Fruit fly (Drosophila melanogaster) whole organism, embryonic: ENCODE measurements around the gene CatB.

Experiments
- CG10543 ChIP-seq: fragments of 200-800 bp; sonication (Bioruptor generic); optimal IDR thresholded peaks from 3 replicates; lab custom pipeline; 2017; ENCODE audit warnings: missing biosample characterization, mild to moderate bottlenecking, missing genetic modification characterization, moderate library complexity
- CG12071 ChIP-seq: fragments of 200-800 bp; sonication (Bioruptor generic); optimal IDR thresholded peaks from 3 replicates; lab custom pipeline; 2018; ENCODE audit warnings: missing biosample characterization, mild to moderate bottlenecking, missing genetic modification characterization
- CG1233 ChIP-seq: fragments of 200-800 bp; sonication (Bioruptor generic); optimal IDR thresholded peaks from 4 replicates; lab custom pipeline; 2018; ENCODE audit warnings: missing biosample characterization, mild to moderate bottlenecking, missing genetic modification characterization
- CG13287 ChIP-seq: fragments of 200-800 bp; sonication (Bioruptor generic); IDR thresholded peaks from 2 replicates; pipeline ENCODE4 v1.3.6; 2022; ENCODE audit warnings: missing biosample characterization, missing genetic modification characterization; ENCODE audit not compliant: partially characterized antibody
- CG13296 ChIP-seq: fragments of 200-800 bp; sonication (Bioruptor generic); optimal IDR thresholded peaks from 3 replicates; lab custom pipeline; 2018; ENCODE audit warnings: missing biosample characterization, mild to moderate bottlenecking, missing genetic modification characterization
- CG17186 ChIP-seq: fragments of 200-800 bp; sonication (Bioruptor generic); optimal IDR thresholded peaks from 3 replicates; lab custom pipeline; 2017; ENCODE audit warnings: missing biosample characterization, missing genetic modification reagents, missing genetic modification characterization
- CG17568 ChIP-seq: fragments of 200-800 bp; sonication (Bioruptor generic); optimal IDR thresholded peaks from 2 replicates; lab custom pipeline; 2018; ENCODE audit warnings: missing biosample characterization, mild to moderate bottlenecking, missing genetic modification characterization, moderate library complexity
- CG17829 ChIP-seq: fragments of 200-800 bp; optimal IDR thresholded peaks from 2 replicates; lab custom pipeline; 2019; ENCODE audit warnings: missing biosample characterization, mild to moderate bottlenecking, missing genetic modification characterization, moderate library complexity
- CG17912 ChIP-seq: fragments of 200-800 bp; sonication (Bioruptor generic); optimal IDR thresholded peaks from 2 replicates; lab custom pipeline; 2018; ENCODE audit warnings: missing biosample characterization, mild to moderate bottlenecking, missing genetic modification characterization
- CG31388 ChIP-seq: fragments of 200-800 bp; sonication (Bioruptor generic); optimal IDR thresholded peaks from 2 replicates; lab custom pipeline; 2016; ENCODE audit warnings: missing biosample characterization, missing genetic modification characterization
- CG31441 ChIP-seq: fragments of 200-800 bp; sonication (Bioruptor generic); IDR thresholded peaks from 2 replicates; pipeline ENCODE4 v1.3.6; 2022; ENCODE audit warnings: missing biosample characterization, missing genetic modification characterization
- CG34422 ChIP-seq: fragments of 200-800 bp; sonication (Bioruptor generic); IDR thresholded peaks from 3 replicates; pipeline ENCODE4 v1.3.6; 2022; ENCODE audit warnings: missing biosample characterization, missing genetic modification characterization
- CG6689 ChIP-seq: fragments of 200-800 bp; sonication (Bioruptor generic); IDR thresholded peaks from 2 replicates; pipeline ENCODE4 v1.3.6; 2022; ENCODE audit warnings: missing biosample characterization, missing genetic modification characterization
- CG6813 ChIP-seq: fragments of 200-800 bp; sonication (Bioruptor generic); optimal IDR thresholded peaks from 2 replicates; lab custom pipeline; 2017; ENCODE audit warnings: missing biosample characterization, missing genetic modification characterization, mild to moderate bottlenecking, moderate library complexity, missing genetic modification reagents
- CG6854 ChIP-seq: fragments of 200-800 bp; sonication (Bioruptor generic); optimal IDR thresholded peaks from 3 replicates; lab custom pipeline; 2017; ENCODE audit warnings: missing biosample characterization, mild to moderate bottlenecking, missing genetic modification characterization
- CG8388 ChIP-seq: fragments of 200-800 bp; sonication (Bioruptor generic); optimal IDR thresholded peaks from 2 replicates; lab custom pipeline; 2019; ENCODE audit warnings: missing biosample characterization, mild to moderate bottlenecking, missing genetic modification characterization, moderate library complexity
- E2f2 ChIP-seq: fragments of 200-800 bp; sonication (Bioruptor generic); IDR thresholded peaks from 2 replicates; pipeline ENCODE4 v1.3.6; 2022; ENCODE audit warnings: missing biosample characterization, missing genetic modification characterization
- HHEX ChIP-seq: fragments of 200-800 bp; sonication (Bioruptor generic); optimal IDR thresholded peaks from 3 replicates; lab custom pipeline; 2017; ENCODE audit warnings: missing biosample characterization, mild to moderate bottlenecking, missing genetic modification characterization, missing genetic modification reagents
- Hmr ChIP-seq: fragments of 200-800 bp; sonication (Bioruptor generic); optimal IDR thresholded peaks from 3 replicates; lab custom pipeline; 2017; ENCODE audit warnings: mild to moderate bottlenecking, missing biosample characterization, missing genetic modification reagents, missing genetic modification characterization
- MBD-R2 ChIP-seq: fragments of 200-800 bp; sonication (Bioruptor generic); IDR thresholded peaks from 2 replicates; pipeline ENCODE4 v1.3.6; 2022; ENCODE audit warnings: missing biosample characterization, missing genetic modification characterization
- Opbp ChIP-seq: fragments of 200-800 bp; sonication (Bioruptor generic); IDR thresholded peaks from 3 replicates; pipeline ENCODE4 v1.3.6; 2022; ENCODE audit warnings: missing biosample characterization, missing genetic modification characterization; ENCODE audit not compliant: partially characterized antibody
- Pdp1 ChIP-seq, 2 experiments: fragments of 200-800 bp; sonication (Bioruptor generic); optimal IDR thresholded peaks; 3 replicates each; lab custom pipeline; 2016; ENCODE audit warnings: missing biosample characterization in 2 of 2, missing genetic modification characterization in 2 of 2, mild to moderate bottlenecking in 1 of 2, moderate library complexity in 1 of 2
- TFAM ChIP-seq: fragments of 200-800 bp; sonication (Bioruptor generic); optimal IDR thresholded peaks from 2 replicates; lab custom pipeline; 2017; ENCODE audit warnings: missing biosample characterization, missing genetic modification characterization, inconsistent platforms
- Xbp1 ChIP-seq: fragments of 200-800 bp; sonication (Bioruptor generic); optimal IDR thresholded peaks from 3 replicates; lab custom pipeline; 2016; ENCODE audit warnings: missing biosample characterization, mild to moderate bottlenecking, missing genetic modification characterization
- YL-1 ChIP-seq: fragments of 200-800 bp; sonication (Bioruptor generic); optimal IDR thresholded peaks from 3 replicates; lab custom pipeline; 2017; ENCODE audit warnings: missing biosample characterization, mild to moderate bottlenecking, missing genetic modification characterization
- abd-A ChIP-seq: fragments of 200-800 bp; sonication (Bioruptor generic); optimal IDR thresholded peaks from 3 replicates; lab custom pipeline; 2019; ENCODE audit warnings: missing biosample characterization, mild to moderate bottlenecking, missing genetic modification characterization, moderate library complexity
- croc ChIP-seq: fragments of 200-800 bp; sonication (Bioruptor generic); conservative IDR thresholded peaks from 3 replicates; pipeline ENCODE4 v1.3.6; 2022; ENCODE audit warnings: missing biosample characterization, missing genetic modification characterization
- danr ChIP-seq: fragments of 200-800 bp; sonication (Bioruptor generic); IDR thresholded peaks from 2 replicates; pipeline ENCODE4 v1.3.6; 2022; ENCODE audit warnings: missing biosample characterization, missing genetic modification characterization
- eve ChIP-seq, 2 experiments: fragments of >200 bp; optimal IDR thresholded peaks; 2 replicates each; lab custom pipeline; 2017; ENCODE audit warnings: missing biosample characterization in 2 of 2, missing genetic modification characterization in 2 of 2
- gcm ChIP-seq: fragments of 200-800 bp; sonication (Bioruptor generic); optimal IDR thresholded peaks from 2 replicates; lab custom pipeline; 2019; ENCODE audit warnings: missing biosample characterization, mild to moderate bottlenecking, missing genetic modification characterization, moderate library complexity
- inv ChIP-seq: fragments of 200-800 bp; sonication (Bioruptor generic); IDR thresholded peaks from 2 replicates; pipeline ENCODE4 v1.3.6; 2022; ENCODE audit warnings: missing biosample characterization, missing genetic modification characterization; ENCODE audit not compliant: partially characterized antibody
- kni ChIP-seq: fragments of 200-800 bp; sonication (Bioruptor generic); optimal IDR thresholded peaks from 3 replicates; lab custom pipeline; 2017; ENCODE audit warnings: mild to moderate bottlenecking, missing biosample characterization, missing genetic modification reagents, missing genetic modification characterization
- lmd ChIP-seq: fragments of 200-800 bp; sonication (Bioruptor generic); IDR thresholded peaks from 2 replicates; pipeline ENCODE4 v1.3.6; 2022; ENCODE audit warnings: missing biosample characterization, missing genetic modification characterization
- lov ChIP-seq, 2 experiments: fragments of 200-800 bp in 1 of 2; fragments of >200 bp in 1 of 2; sonication (Bioruptor generic) in 1 of 2; IDR thresholded peaks in 1 of 2; optimal IDR thresholded peaks in 1 of 2; 2 replicates in 1 of 2; 3 replicates in 1 of 2; pipeline versions ENCODE4 v1.3.6 to Lab custom; 2017 to 2022; ENCODE audit warnings: missing biosample characterization in 1 of 2, missing genetic modification characterization in 1 of 2
- mirr ChIP-seq: fragments of 200-800 bp; sonication (Bioruptor generic); optimal IDR thresholded peaks from 3 replicates; lab custom pipeline; 2018; ENCODE audit warnings: missing biosample characterization, mild to moderate bottlenecking, missing genetic modification characterization
- mld ChIP-seq: fragments of 200-800 bp; sonication (Bioruptor generic); IDR thresholded peaks from 3 replicates; pipeline ENCODE4 v1.3.6; 2022; ENCODE audit warnings: missing biosample characterization, missing genetic modification characterization; ENCODE audit not compliant: partially characterized antibody
- nom ChIP-seq: fragments of 200-800 bp; sonication (Bioruptor generic); optimal IDR thresholded peaks from 2 replicates; lab custom pipeline; 2017; ENCODE audit warnings: missing biosample characterization, missing genetic modification characterization, mild to moderate bottlenecking, moderate library complexity, missing genetic modification reagents
- otp ChIP-seq: fragments of 200-800 bp; sonication (Bioruptor generic); IDR thresholded peaks from 3 replicates; pipeline ENCODE4, ENCODE4 v1.3.6; 2022; ENCODE audit warnings: missing biosample characterization, missing genetic modification characterization
- p53 ChIP-seq: fragments of 200-800 bp; sonication (Bioruptor generic); optimal IDR thresholded peaks from 2 replicates; lab custom pipeline; 2016; ENCODE audit warnings: missing biosample characterization, missing genetic modification characterization
- peb ChIP-seq: fragments of 200-800 bp; sonication (Bioruptor generic); IDR thresholded peaks from 2 replicates; pipeline ENCODE4 v1.3.6; 2022; ENCODE audit warnings: missing biosample characterization, missing genetic modification characterization
- scrt ChIP-seq: fragments of 200-800 bp; sonication (Bioruptor generic); optimal IDR thresholded peaks from 2 replicates; lab custom pipeline; 2018; ENCODE audit warnings: missing biosample characterization, mild to moderate bottlenecking, missing genetic modification characterization, moderate library complexity
- slp2 ChIP-seq: fragments of 200-800 bp; sonication (Bioruptor generic); optimal IDR thresholded peaks from 2 replicates; lab custom pipeline; 2016; ENCODE audit warnings: missing biosample characterization, missing genetic modification characterization
- sna ChIP-seq: fragments of 200-800 bp; sonication (Bioruptor generic); IDR thresholded peaks from 2 replicates; pipeline ENCODE4 v1.3.6; 2022; ENCODE audit warnings: missing biosample characterization, missing genetic modification characterization; ENCODE audit not compliant: partially characterized antibody
- stwl ChIP-seq: fragments of 200-800 bp; sonication (Bioruptor generic); optimal IDR thresholded peaks from 3 replicates; lab custom pipeline; 2018; ENCODE audit warnings: missing biosample characterization, mild to moderate bottlenecking, missing genetic modification characterization, moderate library complexity
- sug ChIP-seq: fragments of 200-800 bp; optimal IDR thresholded peaks from 2 replicates; lab custom pipeline; 2019; ENCODE audit warnings: missing biosample characterization, mild to moderate bottlenecking, missing genetic modification characterization, moderate library complexity
- vfl ChIP-seq: fragments of 200-800 bp; sonication (Bioruptor generic); optimal IDR thresholded peaks from 2 replicates; lab custom pipeline; 2016; ENCODE audit warnings: missing biosample characterization, missing genetic modification characterization
- vvl ChIP-seq: fragments of 200-800 bp; sonication (Bioruptor generic); IDR thresholded peaks from 2 replicates; pipeline ENCODE4 v1.3.6; 2022; ENCODE audit warnings: missing biosample characterization, missing genetic modification characterization

Gene CatB

dm6 chr2L:8739984-8740756 lies 34.8 kb downstream of the CatB start, which contains the start of gene raw (continued):
- TF ChIP-seq CG13287 = peak; percentile 28
- no peak; the same call in 2 of the 3 replicates for TF ChIP-seq CG34422 (GFP tag; lab: Robert Waterston, UW)
- no peak for TF ChIP-seq TFAM
- TF ChIP-seq YL-1 (GFP tag; lab: Kevin White, UChicago) = peak; percentile 16
- peak; percentile 6 for TF ChIP-seq CG6813 (GFP tag; lab: Kevin White, UChicago)
- peak; percentile 2 for TF ChIP-seq gcm
- TF ChIP-seq kni (GFP tag; lab: Kevin White, UChicago) = peak; percentile 77
- TF ChIP-seq danr (GFP tag; lab: Robert Waterston, UW) = no peak
- TF ChIP-seq p53 (GFP tag; lab: Kevin White, UChicago) = no peak
- TF ChIP-seq Xbp1 (GFP tag; lab: Kevin White, UChicago) = no peak
- peak; percentile 3 for TF ChIP-seq CG12071 (GFP tag; lab: Kevin White, UChicago)
- TF ChIP-seq Pdp1 (GFP tag; optimal IDR thresholded peaks at IDR 0.05; lab: Kevin White, UChicago) = peak in 1 of 2 experiments; percentile 99
- peak; percentile 86 for TF ChIP-seq abd-A
- TF ChIP-seq scrt (GFP tag; lab: Kevin White, UChicago) = peak; percentile 5
- TF ChIP-seq eve (GFP tag; optimal IDR thresholded peaks at IDR 0.05; lab: Kevin White, UChicago) = peak in 1 of 2 experiments; percentile 79
- peak; percentile 16; the same call in 1 of the 2 replicates for TF ChIP-seq vvl (GFP tag; lab: Robert Waterston, UW)
- TF ChIP-seq CG17186 (GFP tag; lab: Kevin White, UChicago) = no peak
- TF ChIP-seq CG10543 (GFP tag; lab: Kevin White, UChicago) = peak; percentile 60
- no peak for TF ChIP-seq CG8388 (GFP tag; lab: Kevin White, UChicago)
- no peak for TF ChIP-seq lmd (GFP tag; lab: Robert Waterston, UW)
- TF ChIP-seq CG1233 = peak; percentile 21
- TF ChIP-seq peb (GFP tag; lab: Robert Waterston, UW) = no peak
- TF ChIP-seq CG17829 (tag; lab: Kevin White, UChicago) = no peak
- TF ChIP-seq CG6854 (GFP tag; lab: Kevin White, UChicago) = peak; percentile 12
- no peak for TF ChIP-seq CG6689 (GFP tag; lab: Robert Waterston, UW)
- no peak for TF ChIP-seq CG31388 (GFP tag; lab: Kevin White, UChicago)
- TF ChIP-seq Hmr (GFP tag; lab: Kevin White, UChicago) = peak; percentile 29
- TF ChIP-seq sug (tag; lab: Kevin White, UChicago) = peak; percentile 53
- TF ChIP-seq CG17912 (GFP tag; lab: Kevin White, UChicago) = no peak
- TF ChIP-seq CG17568 (GFP tag; lab: Kevin White, UChicago) = peak; percentile 51
- no peak for TF ChIP-seq MBD-R2 (GFP tag; lab: Robert Waterston, UW)
- TF ChIP-seq Opbp (GFP tag; lab: Robert Waterston, UW) = no peak
- no peak for TF ChIP-seq CG31441 (GFP tag; lab: Robert Waterston, UW)
- TF ChIP-seq nom (GFP tag; lab: Kevin White, UChicago) = peak; percentile 56
- TF ChIP-seq mirr = peak; percentile 68
- no peak for TF ChIP-seq croc (GFP tag; lab: Robert Waterston, UW)
- no peak for TF ChIP-seq slp2 (GFP tag; lab: Kevin White, UChicago)
- TF ChIP-seq E2f2 (GFP tag; lab: Robert Waterston, UW) = 0 out of 2 replicates have a peak, but pooled peaks have one; percentile 10
- no peak for TF ChIP-seq mld (GFP tag; lab: Robert Waterston, UW)
- no peak for TF ChIP-seq stwl (tag; lab: Kevin White, UChicago)
- TF ChIP-seq inv (GFP tag; lab: Robert Waterston, UW) = no peak
- no peak for TF ChIP-seq HHEX (GFP tag; lab: Kevin White, UChicago)
- TF ChIP-seq otp (GFP tag; lab: Robert Waterston, UW) = no peak
- no peak for TF ChIP-seq lov (optimal IDR thresholded peaks at IDR 0.05; lab: Kevin White, UChicago)
- 0 out of 3 replicates have a peak, but pooled peaks have one; percentile 28 for TF ChIP-seq lov (GFP tag; IDR thresholded peaks at IDR 0.05; lab: Robert Waterston, UW)
- no peak for TF ChIP-seq vfl (GFP tag; lab: Kevin White, UChicago)
- TF ChIP-seq sna = 0 out of 2 replicates have a peak, but pooled peaks have one; percentile 36
- TF ChIP-seq CG13296 (GFP tag; lab: Kevin White, UChicago) = peak; percentile 14
